Fruit fly (Drosophila melanogaster) whole organism, larva: ENCODE data around the gene scyl.
A peak's percentile ranks its signal among the peaks of the same experiment; 100 is the strongest.

Source experiments
- noc ChIP-seq: fragments of 200-800 bp; sonication (Bioruptor generic); optimal IDR thresholded peaks from 3 replicates; lab custom pipeline; 2019; ENCODE audit warnings: missing biosample characterization, mild to moderate bottlenecking, missing genetic modification characterization, moderate library complexity

The scyl gene

dm6 chr3L:11295164-11295516, 43.0 kb downstream of the scyl start:
- TF ChIP-seq noc (tag; lab: Kevin White, UChicago), result no peak

dm6 chr3L:11295777-11296149, 43.7 kb downstream of the scyl start, which contains the start of gene Dyro:
Dyro (minus strand) TSS chr3L:11295919.
- TF ChIP-seq noc (tag; lab: Kevin White, UChicago), result no peak

DNA sequence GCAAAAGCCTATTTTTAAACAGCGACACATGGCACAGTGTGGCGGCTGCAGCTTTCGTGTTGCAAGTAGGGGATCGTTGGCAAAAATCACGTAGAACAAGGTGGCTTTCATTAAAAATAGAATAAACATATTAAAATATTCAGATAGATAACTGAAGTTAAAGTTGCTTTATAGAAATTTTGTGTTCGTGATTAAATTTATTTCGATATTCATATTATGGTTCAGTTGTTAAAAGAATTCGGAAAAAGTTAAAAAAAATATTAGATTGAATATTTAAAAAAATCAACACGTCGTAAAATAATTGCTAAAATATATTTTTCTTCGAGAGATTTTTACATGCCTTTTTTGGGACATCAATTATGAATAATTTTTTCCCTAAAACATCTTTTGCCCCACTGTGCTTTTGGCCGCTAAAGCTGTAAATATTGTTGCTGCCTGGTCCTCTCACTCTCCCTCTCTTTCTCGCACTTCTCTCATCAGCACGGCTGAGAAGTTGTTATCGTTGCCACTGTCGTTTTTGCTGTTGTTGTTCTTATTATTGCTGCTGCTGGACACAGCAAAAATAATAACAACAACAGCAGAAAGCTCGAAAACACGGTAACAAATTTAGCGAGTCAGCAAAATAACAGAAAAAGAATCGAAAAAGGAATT, 44.2 kb downstream of the scyl start:
- TF ChIP-seq noc (tag; lab: Kevin White, UChicago), result peak; percentile 85

- peak; percentile 26 for TF ChIP-seq noc (tag; lab: Kevin White, UChicago)
Measured at dm6 chr3L:11296801-11297177, 44.7 kb downstream of the scyl start.

DNA sequence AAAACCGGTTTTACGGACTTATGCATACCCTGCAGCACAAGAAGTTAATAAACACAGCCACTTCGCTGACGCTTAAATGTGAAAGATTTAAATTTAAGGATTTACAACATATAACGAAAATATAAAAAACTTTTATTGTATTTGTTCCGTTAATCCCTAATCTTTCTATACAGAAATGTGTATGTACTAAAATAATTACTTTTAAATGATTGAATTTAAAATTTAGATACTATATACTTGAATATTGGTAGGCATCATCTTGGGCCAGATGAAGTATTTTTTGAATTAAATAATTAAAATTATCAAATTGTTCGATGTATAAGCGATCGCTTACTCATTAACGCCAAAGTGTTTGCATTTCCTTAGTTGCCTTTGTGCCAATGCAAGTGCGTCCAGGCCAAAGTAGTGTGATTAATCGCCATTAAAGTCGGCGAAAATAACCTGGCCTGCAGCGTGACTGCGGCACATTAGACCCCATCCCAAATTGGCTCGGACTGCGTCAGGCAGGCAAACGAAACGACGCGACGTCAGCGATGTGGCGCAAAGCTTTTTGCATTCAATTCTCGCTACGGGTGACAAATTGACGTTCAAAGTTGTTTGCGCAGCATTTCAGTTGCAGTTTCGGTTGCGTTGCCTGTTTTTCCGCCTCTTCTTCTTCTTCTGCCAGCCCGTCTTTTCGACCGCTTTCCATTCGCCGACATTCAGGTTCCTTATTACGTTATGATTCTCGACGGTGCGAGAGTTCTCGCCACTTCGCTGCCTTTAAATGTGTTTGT, 45.7 kb downstream of the scyl start:
- TF ChIP-seq noc (tag; lab: Kevin White, UChicago), result no peak

- TF ChIP-seq noc (tag; lab: Kevin White, UChicago), result no peak
Measured at dm6 chr3L:11298371-11299070, 46.4 kb downstream of the scyl start.

dm6 chr3L:11299216-11299615, 47.1 kb downstream of the scyl start:
- no peak for TF ChIP-seq noc (tag; lab: Kevin White, UChicago)

DNA sequence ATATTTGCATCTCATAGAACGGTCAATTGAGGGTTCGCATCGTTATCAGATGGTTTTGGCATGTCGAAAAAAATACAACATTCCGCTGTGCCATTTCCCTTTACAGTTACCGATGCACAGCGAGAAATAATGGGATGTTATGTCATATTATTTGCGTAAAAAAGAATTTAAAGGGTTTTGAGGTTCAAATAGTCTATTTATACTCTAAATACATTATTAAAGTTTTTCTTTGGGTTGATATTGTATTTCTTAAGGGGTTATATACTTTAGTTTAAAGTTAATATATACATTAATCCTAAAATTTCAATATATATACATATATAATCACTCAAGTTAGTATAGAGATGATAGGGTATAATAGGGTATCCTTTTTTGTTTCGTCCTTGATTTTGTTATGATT, 50.8 kb downstream of the scyl start:
- TF ChIP-seq noc (tag; lab: Kevin White, UChicago), result no peak

DNA sequence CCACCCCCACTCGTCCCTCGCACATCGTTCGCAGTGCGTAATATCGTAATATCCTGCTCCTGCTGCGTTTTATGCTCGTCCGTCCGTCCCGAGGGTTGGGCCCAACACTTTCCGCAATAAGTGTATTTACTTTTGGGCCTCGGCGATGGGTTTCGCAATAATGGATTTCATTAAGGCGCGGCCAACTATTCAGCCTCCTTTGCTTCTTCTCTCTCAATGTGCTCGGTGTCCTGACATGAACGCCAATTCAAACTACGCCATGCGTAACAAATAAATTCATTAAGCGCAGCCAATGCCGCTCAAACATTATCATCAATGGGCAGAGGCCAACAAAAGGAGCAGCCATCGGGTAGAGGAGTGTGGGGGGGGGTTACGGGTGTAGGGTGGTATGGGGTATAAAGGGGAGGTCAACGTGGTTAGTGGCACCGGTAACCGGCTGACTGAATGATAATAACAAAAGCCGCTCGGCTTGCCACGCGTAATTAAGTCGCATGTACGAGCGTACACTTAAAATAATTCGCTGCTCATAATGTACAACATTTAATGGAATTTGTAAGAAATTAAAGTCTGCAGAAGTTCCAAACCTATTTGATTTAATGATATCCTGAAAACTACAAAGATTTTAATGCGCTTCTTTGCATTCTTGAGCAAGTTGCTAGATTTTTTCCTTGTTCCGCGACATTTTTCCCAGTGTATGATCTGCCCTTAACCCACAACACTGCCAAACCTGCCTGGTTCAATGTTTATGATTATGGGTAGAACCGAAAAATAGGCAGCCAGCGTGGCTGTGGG, 51.5 kb downstream of the scyl start:
- no peak for TF ChIP-seq noc (tag; lab: Kevin White, UChicago)

- no peak for TF ChIP-seq noc (tag; lab: Kevin White, UChicago)
Measured at dm6 chr3L:11305316-11305715, 53.2 kb downstream of the scyl start.
